Worm (Caenorhabditis elegans) whole organism, L3 larva: ENCODE measurements around the gene F57A10.2.

Experiments
- R02D3.7 ChIP-seq: fragments of 150-350 bp; optimal IDR thresholded peaks from 2 replicates; lab custom pipeline; 2014; ENCODE audit warnings: missing biosample characterization, missing genetic modification characterization
- ZK546.5 ChIP-seq: sonication (generic microtip); optimal IDR thresholded peaks from 2 replicates; lab custom pipeline; 2017; ENCODE audit warnings: missing biosample characterization, missing genetic modification characterization
- aly-2 ChIP-seq: fragments of 150-350 bp; optimal IDR thresholded peaks from 2 replicates; lab custom pipeline; 2014; ENCODE audit warnings: missing biosample characterization, missing genetic modification characterization
- ama-1 ChIP-seq: fragments of 150-350 bp; optimal IDR thresholded peaks from 2 replicates; lab custom pipeline; 2018
- ceh-16 ChIP-seq: sonication (generic microtip); optimal IDR thresholded peaks from 2 replicates; lab custom pipeline; 2017; ENCODE audit warnings: missing biosample characterization, missing genetic modification characterization
- ceh-28 ChIP-seq: fragments of 150-350 bp; optimal IDR thresholded peaks from 2 replicates; lab custom pipeline; 2014; ENCODE audit warnings: missing biosample characterization, missing genetic modification reagents, missing genetic modification characterization
- ceh-82 ChIP-seq: fragments of 150-350 bp; optimal IDR thresholded peaks from 2 replicates; lab custom pipeline; 2014; ENCODE audit warnings: missing biosample characterization, missing genetic modification characterization
- ceh-9 ChIP-seq: sonication (generic microtip); optimal IDR thresholded peaks from 2 replicates; lab custom pipeline; 2018; ENCODE audit warnings: missing biosample characterization, missing genetic modification characterization
- daf-12 ChIP-seq: fragments of 150-350 bp; optimal IDR thresholded peaks from 2 replicates; lab custom pipeline; 2014; ENCODE audit warnings: missing biosample characterization, missing genetic modification reagents, missing genetic modification characterization
- egl-27 ChIP-seq: sonication (generic microtip); optimal IDR thresholded peaks from 4 replicates; lab custom pipeline; 2017; ENCODE audit warnings: missing biosample characterization, missing genetic modification reagents, missing genetic modification characterization
- egl-5 ChIP-seq: fragments of 150-350 bp; optimal IDR thresholded peaks from 2 replicates; lab custom pipeline; 2017; ENCODE audit warnings: missing biosample characterization, missing genetic modification reagents, missing genetic modification characterization, inconsistent platforms
- elt-1 ChIP-seq: fragments of 150-350 bp; optimal IDR thresholded peaks from 2 replicates; lab custom pipeline; 2014; ENCODE audit warnings: missing biosample characterization, missing genetic modification characterization
- elt-2 ChIP-seq: sonication (generic microtip); optimal IDR thresholded peaks from 2 replicates; lab custom pipeline; 2016; ENCODE audit warnings: missing genetic modification reagents, mild to moderate bottlenecking, missing genetic modification characterization, missing compliant biosample characterization
- elt-3 ChIP-seq, 3 experiments: fragments of 150-350 bp in 1 of 3; sonication (generic microtip) in 2 of 3; optimal IDR thresholded peaks; 2 replicates in 2 of 3; 4 replicates in 1 of 3; lab custom pipeline; 2014 to 2017; ENCODE audit warnings: missing biosample characterization in 3 of 3, missing genetic modification characterization in 3 of 3
- eor-1 ChIP-seq, 2 experiments: fragments of 150-350 bp; optimal IDR thresholded peaks; 2 replicates each; lab custom pipeline; 2014 to 2018; ENCODE audit warnings: missing biosample characterization in 2 of 2, missing genetic modification characterization in 2 of 2
- fkh-10 ChIP-seq: sonication (generic microtip); optimal IDR thresholded peaks from 2 replicates; lab custom pipeline; 2017; ENCODE audit warnings: missing biosample characterization, missing genetic modification reagents, missing genetic modification characterization
- fos-1 ChIP-seq: fragments of 150-350 bp; optimal IDR thresholded peaks from 2 replicates; lab custom pipeline; 2014; ENCODE audit warnings: missing biosample characterization, missing genetic modification characterization
- jun-1 ChIP-seq: fragments of 150-350 bp; optimal IDR thresholded peaks from 2 replicates; lab custom pipeline; 2014; ENCODE audit warnings: missing biosample characterization, missing genetic modification reagents, missing genetic modification characterization
- lin-39 ChIP-seq: fragments of 150-350 bp; optimal IDR thresholded peaks from 2 replicates; lab custom pipeline; 2018; ENCODE audit warnings: missing biosample characterization, missing genetic modification reagents, missing genetic modification characterization
- lsy-12 ChIP-seq: sonication (generic microtip); optimal IDR thresholded peaks from 2 replicates; lab custom pipeline; 2016; ENCODE audit warnings: mild to moderate bottlenecking, missing genetic modification characterization, missing compliant biosample characterization
- mdl-1 ChIP-seq: fragments of 150-350 bp; optimal IDR thresholded peaks from 2 replicates; lab custom pipeline; 2014; ENCODE audit warnings: missing biosample characterization, missing genetic modification characterization
- mml-1 ChIP-seq: fragments of 150-350 bp; sonication (generic microtip); optimal IDR thresholded peaks from 3 replicates; lab custom pipeline; 2014; ENCODE audit warnings: missing biosample characterization, missing genetic modification characterization
- nhr-11 ChIP-seq: fragments of 150-350 bp; optimal IDR thresholded peaks from 2 replicates; lab custom pipeline; 2014; ENCODE audit warnings: missing biosample characterization, missing genetic modification characterization
- nhr-12 ChIP-seq: fragments of 150-350 bp; optimal IDR thresholded peaks from 2 replicates; lab custom pipeline; 2014; ENCODE audit warnings: missing biosample characterization, missing genetic modification characterization
- nhr-25 ChIP-seq: sonication (generic microtip); optimal IDR thresholded peaks from 2 replicates; lab custom pipeline; 2017; ENCODE audit warnings: missing biosample characterization, missing genetic modification characterization
- nhr-28 ChIP-seq: fragments of 150-350 bp; optimal IDR thresholded peaks from 2 replicates; lab custom pipeline; 2014; ENCODE audit warnings: missing biosample characterization, missing genetic modification characterization
- nhr-67 ChIP-seq: fragments of 150-350 bp; optimal IDR thresholded peaks from 2 replicates; lab custom pipeline; 2014; ENCODE audit warnings: missing biosample characterization, missing genetic modification characterization
- nhr-76 ChIP-seq: fragments of 150-350 bp; sonication (generic microtip); optimal IDR thresholded peaks from 5 replicates; lab custom pipeline; 2014; ENCODE audit warnings: missing biosample characterization, missing genetic modification characterization
- nhr-77 ChIP-seq: fragments of 150-350 bp; optimal IDR thresholded peaks from 2 replicates; lab custom pipeline; 2014; ENCODE audit warnings: missing biosample characterization, missing genetic modification characterization
- pqm-1 ChIP-seq: fragments of 150-350 bp; optimal IDR thresholded peaks from 2 replicates; lab custom pipeline; 2017; ENCODE audit warnings: missing biosample characterization, missing genetic modification characterization, inconsistent platforms
- skn-1 ChIP-seq: fragments of 150-350 bp; optimal IDR thresholded peaks from 2 replicates; lab custom pipeline; 2014; ENCODE audit warnings: missing biosample characterization, missing genetic modification characterization
- snpc-4 ChIP-seq: fragments of 150-350 bp; optimal IDR thresholded peaks from 2 replicates; lab custom pipeline; 2014; ENCODE audit warnings: missing biosample characterization, missing genetic modification characterization
- tbx-2 ChIP-seq: sonication (generic microtip); optimal IDR thresholded peaks from 2 replicates; lab custom pipeline; 2016; ENCODE audit warnings: mild to moderate bottlenecking, missing genetic modification characterization, missing compliant biosample characterization
- unc-39 ChIP-seq: sonication (generic microtip); optimal IDR thresholded peaks from 4 replicates; lab custom pipeline; 2017; ENCODE audit warnings: missing biosample characterization, missing genetic modification characterization
- unc-62 ChIP-seq: fragments of 150-350 bp; sonication (generic microtip); optimal IDR thresholded peaks from 4 replicates; lab custom pipeline; 2014; ENCODE audit warnings: missing biosample characterization, missing genetic modification reagents, missing genetic modification characterization
- zag-1 ChIP-seq: fragments of 150-350 bp; optimal IDR thresholded peaks from 2 replicates; lab custom pipeline; 2014; ENCODE audit warnings: missing biosample characterization, missing genetic modification characterization
- ztf-11 ChIP-seq: fragments of 150-350 bp; optimal IDR thresholded peaks from 2 replicates; lab custom pipeline; 2014; ENCODE audit warnings: missing biosample characterization, missing genetic modification characterization
- ztf-4 ChIP-seq: fragments of 150-350 bp; optimal IDR thresholded peaks from 2 replicates; lab custom pipeline; 2014; ENCODE audit warnings: missing biosample characterization, missing genetic modification characterization

Gene F57A10.2

ce11 chrV:15782494-15782893 lies 16.1 kb downstream of the F57A10.2 start, which contains the start of gene T26E4.3:
Gene T26E4.3, plus strand, starts transcription at chrV:15782794.
- TF ChIP-seq R02D3.7 (tag; lab: Kevin White, UChicago) (no peak), unc-39 (no peak), tbx-2 (no peak), ceh-28 (tag; lab: Kevin White, UChicago) (no peak), nhr-76 (tag; lab: Kevin White, UChicago) (no peak), egl-5 (tag; lab: Kevin White, UChicago) (no peak), daf-12 (tag; lab: Kevin White, UChicago) (no peak), nhr-11 (tag; lab: Kevin White, UChicago) (no peak), mml-1 (tag; lab: Kevin White, UChicago) (no peak), lin-39 (tag; lab: Kevin White, UChicago) (no peak), ceh-82 (tag; lab: Kevin White, UChicago) (no peak), elt-1 (tag; lab: Kevin White, UChicago) (no peak), mdl-1 (tag; lab: Kevin White, UChicago) (no peak), zag-1 (tag; lab: Kevin White, UChicago) (no peak), pqm-1 (tag; lab: Kevin White, UChicago) (no peak), elt-2 (tag; lab: Kevin White, UChicago) (no peak), ama-1 (lab: Kevin White, UChicago) (no peak), elt-3 (tag; optimal IDR thresholded peaks at IDR 0.05; lab: Kevin White, UChicago) (no peak)

DNA sequence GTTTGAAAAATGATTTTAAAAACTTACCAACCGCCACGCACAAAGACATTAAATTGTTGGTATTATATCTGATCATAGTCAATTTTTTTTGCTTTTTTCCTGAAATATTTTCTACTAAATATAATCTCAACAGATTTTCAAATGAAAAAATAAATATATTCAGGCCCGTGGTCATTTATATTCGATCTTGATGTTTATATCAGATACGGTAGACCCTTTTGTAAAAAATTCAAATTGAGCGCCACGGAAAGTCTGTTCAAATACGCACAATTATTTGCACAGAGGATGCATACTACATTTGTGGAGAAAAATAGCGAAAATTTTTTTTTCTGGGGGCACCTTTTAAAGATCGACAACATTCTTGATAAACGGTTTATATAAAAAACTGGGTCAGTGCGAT lies 26.0 kb downstream of the F57A10.2 start, which contains the start of gene T26E4.4:
T26E4.4 (minus strand) TSS at position 101 of the 400 bp plus-strand sequence.
- TF ChIP-seq jun-1 (no peak), zag-1 (tag; lab: Kevin White, UChicago) (no peak), snpc-4 (tag; lab: Kevin White, UChicago) (no peak), nhr-28 (no peak), ceh-16 (tag; lab: Kevin White, UChicago) (no peak), fkh-10 (GFP tag; lab: Kevin White, UChicago) (no peak), skn-1 (no peak), ztf-11 (tag; lab: Kevin White, UChicago) (no peak), R02D3.7 (tag; lab: Kevin White, UChicago) (no peak), nhr-77 (tag; lab: Kevin White, UChicago) (no peak), nhr-12 (tag; lab: Kevin White, UChicago) (no peak), ama-1 (lab: Kevin White, UChicago) (no peak), elt-3 (tag; optimal IDR thresholded peaks at IDR 0.05; lab: Kevin White, UChicago) (no peak), egl-5 (tag; lab: Kevin White, UChicago) (no peak), fos-1 (tag; lab: Kevin White, UChicago) (no peak), daf-12 (tag; lab: Kevin White, UChicago) (no peak)

DNA sequence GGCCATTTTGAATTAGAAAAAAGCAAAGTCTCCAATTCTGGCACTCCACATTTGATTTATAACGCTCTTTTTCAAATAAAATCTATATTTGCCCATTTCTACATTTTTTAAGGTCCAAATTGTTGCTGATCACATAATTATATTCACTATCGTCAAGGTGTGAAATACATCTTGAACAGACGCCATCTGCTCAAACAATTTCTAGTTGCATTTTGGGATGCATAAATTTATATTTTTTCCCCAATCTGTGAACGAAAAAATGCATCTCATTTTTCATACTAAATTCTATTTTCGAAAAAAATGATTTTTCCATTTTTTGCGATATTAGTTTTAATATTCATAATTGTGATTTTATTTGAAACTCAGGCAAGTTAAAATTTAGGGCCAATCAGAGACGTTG lies 26.9 kb downstream of the F57A10.2 start, which contains the start of gene T26E4.7:
T26E4.7 (plus strand) TSS at position 301 of the 400 bp plus-strand sequence.
- no peak for TF ChIP-seq lsy-12
- TF ChIP-seq unc-62: no peak
- no peak for TF ChIP-seq nhr-76 (tag; lab: Kevin White, UChicago)
- TF ChIP-seq zag-1 (tag; lab: Kevin White, UChicago): no peak
- no peak for TF ChIP-seq ceh-28 (tag; lab: Kevin White, UChicago)
- no peak for TF ChIP-seq nhr-25 (tag; lab: Kevin White, UChicago)
- no peak for TF ChIP-seq nhr-77 (tag; lab: Kevin White, UChicago)
- no peak for TF ChIP-seq nhr-67 (tag; lab: Kevin White, UChicago)
- no peak for TF ChIP-seq mdl-1 (tag; lab: Kevin White, UChicago)
- TF ChIP-seq ztf-4 (tag; lab: Kevin White, UChicago): no peak
- no peak for TF ChIP-seq ama-1 (lab: Kevin White, UChicago)
- TF ChIP-seq R02D3.7 (tag; lab: Kevin White, UChicago): no peak
- TF ChIP-seq elt-2 (tag; lab: Kevin White, UChicago): no peak

- no peak for TF ChIP-seq snpc-4 (tag; lab: Kevin White, UChicago)
- TF ChIP-seq aly-2 (tag; lab: Kevin White, UChicago): no peak
- TF ChIP-seq lsy-12: no peak
- no peak for TF ChIP-seq tbx-2
- TF ChIP-seq unc-62: no peak
- TF ChIP-seq ZK546.5 (tag; lab: Kevin White, UChicago): no peak
- no peak for TF ChIP-seq egl-27 (tag; lab: Kevin White, UChicago)
- no peak for TF ChIP-seq fkh-10 (GFP tag; lab: Kevin White, UChicago)
- no peak for TF ChIP-seq zag-1 (tag; lab: Kevin White, UChicago)
- no peak for TF ChIP-seq eor-1 (tag; optimal IDR thresholded peaks at IDR 0.05; lab: Kevin White, UChicago)
- TF ChIP-seq pqm-1 (tag; lab: Kevin White, UChicago): no peak
- no peak for TF ChIP-seq lin-39 (tag; lab: Kevin White, UChicago)
- TF ChIP-seq ceh-28 (tag; lab: Kevin White, UChicago): no peak
- no peak for TF ChIP-seq skn-1
- no peak for TF ChIP-seq ceh-9 (tag; lab: Kevin White, UChicago)
- no peak for TF ChIP-seq R02D3.7 (tag; lab: Kevin White, UChicago)
- TF ChIP-seq nhr-25 (tag; lab: Kevin White, UChicago): no peak
- TF ChIP-seq ceh-16 (tag; lab: Kevin White, UChicago): no peak
- no peak for TF ChIP-seq ceh-82 (tag; lab: Kevin White, UChicago)
- TF ChIP-seq fos-1 (tag; lab: Kevin White, UChicago): no peak
Measured at ce11 chrV:15796087-15796486, 29.7 kb downstream of the F57A10.2 start, which contains the start of gene nhr-223. Gene nhr-223, plus strand, starts transcription at chrV:15796387.
